Worm (Caenorhabditis elegans): ENCODE measurements around the gene nhx-4.

The nhx-4 gene

DNA sequence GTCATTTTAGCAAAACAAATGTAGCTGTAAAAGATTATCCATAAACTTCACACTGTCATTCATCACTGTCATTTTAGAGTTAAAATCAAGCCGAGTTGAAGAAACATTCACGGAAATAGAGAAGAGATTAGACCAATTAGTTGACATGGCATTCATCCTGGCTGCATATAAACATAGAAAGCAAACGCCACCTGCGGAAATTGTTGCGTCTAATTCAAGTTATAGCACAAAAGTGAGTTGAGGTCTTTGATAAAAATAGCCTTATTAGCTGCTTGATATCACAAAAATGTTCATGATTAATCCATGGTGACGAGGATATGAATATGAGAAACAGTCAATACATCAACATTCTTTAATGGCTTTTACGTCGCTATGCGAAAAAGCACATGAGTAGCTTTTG is 54.5 kb downstream of the nhx-4 start:
- no peak for TF ChIP-seq klf-2 (GFP tag; conservative IDR thresholded peaks at IDR 0.05)
- no peak for TF ChIP-seq med-1 (GFP tag; optimal IDR thresholded peaks at IDR 0.05; ENCODE audit: insufficient read depth)
- TF ChIP-seq cog-1 (tag; optimal IDR thresholded peaks at IDR 0.05): no peak
- no peak for TF ChIP-seq tab-1 (GFP tag; IDR thresholded peaks at IDR 0.05)
- no peak for TF ChIP-seq flt-1 (GFP tag; IDR thresholded peaks at IDR 0.05)
- no peak for TF ChIP-seq ztf-29 (GFP tag; IDR thresholded peaks at IDR 0.05)
- TF ChIP-seq T22C8.4 (GFP tag; IDR thresholded peaks at IDR 0.05): no peak
- no peak for TF ChIP-seq ztf-23 (GFP tag; IDR thresholded peaks at IDR 0.05)
- TF ChIP-seq ref-1 (GFP tag; conservative IDR thresholded peaks at IDR 0.05): no peak

- TF ChIP-seq tab-1 (GFP tag; IDR thresholded peaks at IDR 0.05): no peak
- TF ChIP-seq ref-1 (GFP tag; conservative IDR thresholded peaks at IDR 0.05): no peak
- no peak for TF ChIP-seq klf-2 (GFP tag; conservative IDR thresholded peaks at IDR 0.05)
- TF ChIP-seq med-1 (GFP tag; optimal IDR thresholded peaks at IDR 0.05; ENCODE audit: insufficient read depth): no peak
- no peak for TF ChIP-seq T22C8.4 (GFP tag; IDR thresholded peaks at IDR 0.05)
- TF ChIP-seq flt-1 (GFP tag; IDR thresholded peaks at IDR 0.05): no peak
- no peak for TF ChIP-seq ztf-29 (GFP tag; IDR thresholded peaks at IDR 0.05)
- TF ChIP-seq cog-1 (tag; optimal IDR thresholded peaks at IDR 0.05): no peak
- no peak for TF ChIP-seq ztf-23 (GFP tag; IDR thresholded peaks at IDR 0.05)
These were observed 56.0 kb downstream of the nhx-4 start for ce11 chrX:6970134-6970533.
